Worm (Caenorhabditis elegans) whole organism, young adult: Measurements from ENCODE around the gene mlt-3.
A peak's percentile ranks its signal among the peaks of the same experiment; 100 is the strongest.

ENCODE experiments used
- C06A6.2 ChIP-seq: fragments of 200-800 bp; sonication (Bioruptor generic); conservative IDR thresholded peaks from 2 replicates; pipeline ENCODE4 v1.3.6; 2022; ENCODE audit warnings: missing genetic modification characterization, missing compliant biosample characterization
- F33H1.4 ChIP-seq: fragments of 200-800 bp; sonication (Bioruptor generic); IDR thresholded peaks from 2 replicates; pipeline ENCODE4 v1.3.6; 2022; ENCODE audit warnings: missing genetic modification reagents, missing genetic modification characterization, missing compliant biosample characterization
- F37B4.10 ChIP-seq: fragments of 200-800 bp; sonication (Bioruptor generic); IDR thresholded peaks from 2 replicates; pipeline ENCODE4 v1.3.6; 2022; ENCODE audit warnings: missing genetic modification characterization, missing compliant biosample characterization
- F52B5.7 ChIP-seq: sonication (generic microtip); optimal IDR thresholded peaks from 2 replicates; lab custom pipeline; 2016; ENCODE audit warnings: mild to moderate bottlenecking, missing genetic modification characterization, missing compliant biosample characterization
- F55B11.4 ChIP-seq: sonication (generic microtip); optimal IDR thresholded peaks from 2 replicates; lab custom pipeline; 2016; ENCODE audit warnings: missing compliant biosample characterization, missing genetic modification characterization, borderline replicate concordance; ENCODE audit not compliant: insufficient read depth
- F57A8.1 ChIP-seq: fragments of 200-800 bp; sonication (Bioruptor generic); optimal IDR thresholded peaks from 2 replicates; lab custom pipeline; 2018; ENCODE audit warnings: mild to moderate bottlenecking, missing genetic modification characterization, moderate library complexity, missing compliant biosample characterization
- T07F8.4 ChIP-seq: sonication (generic microtip); optimal IDR thresholded peaks from 2 replicates; lab custom pipeline; 2016; ENCODE audit warnings: mild to moderate bottlenecking, missing genetic modification characterization, moderate library complexity, missing compliant biosample characterization
- Y67H2A.10 ChIP-seq: fragments of 200-800 bp; sonication (Bioruptor generic); conservative IDR thresholded peaks from 2 replicates; pipeline ENCODE4 v1.3.6; 2022; ENCODE audit warnings: missing genetic modification reagents, missing genetic modification characterization, missing compliant biosample characterization
- Y79H2A.3 ChIP-seq: fragments of 200-800 bp; sonication (Bioruptor generic); conservative IDR thresholded peaks from 2 replicates; pipeline ENCODE4 v1.3.6; 2022; ENCODE audit warnings: missing genetic modification reagents, missing genetic modification characterization, missing compliant biosample characterization
- Y95B8A.8 ChIP-seq: fragments of 200-800 bp; sonication (Bioruptor generic); IDR thresholded peaks from 2 replicates; pipeline ENCODE4 v1.3.6; 2022; ENCODE audit warnings: missing genetic modification reagents, missing genetic modification characterization, missing compliant biosample characterization
- aptf-3 ChIP-seq: fragments of 200-800 bp; sonication (Bioruptor generic); IDR thresholded peaks from 2 replicates; pipeline ENCODE4 v1.3.6; 2022; ENCODE audit warnings: missing genetic modification characterization, missing compliant biosample characterization
- athp-1 ChIP-seq: sonication (generic microtip); optimal IDR thresholded peaks from 2 replicates; lab custom pipeline; 2017; ENCODE audit warnings: mild to moderate bottlenecking, missing genetic modification characterization, missing compliant biosample characterization
- attf-3 ChIP-seq: fragments of 200-800 bp; sonication (Bioruptor generic); conservative IDR thresholded peaks from 2 replicates; pipeline ENCODE4 v1.3.6; 2022; ENCODE audit warnings: missing genetic modification reagents, missing genetic modification characterization, missing compliant biosample characterization
- ccch-3 ChIP-seq: fragments of 200-800 bp; sonication (Bioruptor generic); optimal IDR thresholded peaks from 2 replicates; lab custom pipeline; 2018; ENCODE audit warnings: mild to moderate bottlenecking, missing genetic modification characterization, missing compliant biosample characterization
- cebp-1 ChIP-seq, 2 experiments: fragments of 200-800 bp in 1 of 2; sonication (Bioruptor generic) in 1 of 2; sonication (generic microtip) in 1 of 2; IDR thresholded peaks in 1 of 2; optimal IDR thresholded peaks in 1 of 2; 2 replicates each; pipeline versions ENCODE4 v1.3.6 to Lab custom; 2017 to 2022; ENCODE audit warnings: missing compliant biosample characterization in 2 of 2, missing genetic modification characterization in 2 of 2, mild to moderate bottlenecking in 1 of 2, missing genetic modification reagents in 1 of 2, moderate library complexity in 1 of 2
- ceh-100 ChIP-seq: fragments of 200-800 bp; sonication (Bioruptor generic); IDR thresholded peaks from 2 replicates; pipeline ENCODE4 v1.3.6; 2022; ENCODE audit warnings: missing genetic modification reagents, missing genetic modification characterization, missing compliant biosample characterization
- ceh-58 ChIP-seq: fragments of 200-800 bp; sonication (Bioruptor generic); IDR thresholded peaks from 2 replicates; pipeline ENCODE4 v1.3.6; 2022; ENCODE audit warnings: missing genetic modification characterization, missing compliant biosample characterization
- chd-7 ChIP-seq: sonication (generic microtip); optimal IDR thresholded peaks from 2 replicates; lab custom pipeline; 2016; ENCODE audit warnings: mild to moderate bottlenecking, missing genetic modification characterization, moderate library complexity, missing compliant biosample characterization
- dox-1 ChIP-seq: fragments of 200-800 bp; sonication (Bioruptor generic); IDR thresholded peaks from 2 replicates; pipeline ENCODE4 v1.3.6; 2022; ENCODE audit warnings: missing genetic modification reagents, missing genetic modification characterization, missing compliant biosample characterization
- efl-1 ChIP-seq: fragments of 150-350 bp; optimal IDR thresholded peaks from 2 replicates; lab custom pipeline; 2014; ENCODE audit warnings: missing biosample characterization, missing genetic modification reagents, missing genetic modification characterization
- egl-44 ChIP-seq: fragments of 200-800 bp; sonication (Bioruptor generic); IDR thresholded peaks from 2 replicates; pipeline ENCODE4 v1.3.6; 2022; ENCODE audit warnings: missing genetic modification reagents, missing genetic modification characterization, missing compliant biosample characterization
- ekl-4 ChIP-seq: fragments of 200-800 bp; sonication (Bioruptor generic); IDR thresholded peaks from 2 replicates; pipeline ENCODE4 v1.3.6; 2022; ENCODE audit warnings: missing genetic modification reagents, missing genetic modification characterization, missing compliant biosample characterization
- fkh-3 ChIP-seq: sonication (generic microtip); optimal IDR thresholded peaks from 2 replicates; lab custom pipeline; 2016; ENCODE audit warnings: mild to moderate bottlenecking, missing genetic modification characterization, missing compliant biosample characterization
- him-1 ChIP-seq: sonication (generic microtip); optimal IDR thresholded peaks from 2 replicates; lab custom pipeline; 2016; ENCODE audit warnings: missing genotype, missing genetic modification reagents, missing genetic modification characterization, missing compliant biosample characterization
- hlh-26 ChIP-seq: fragments of 200-800 bp; sonication (Bioruptor generic); conservative IDR thresholded peaks from 2 replicates; pipeline ENCODE4 v1.3.6; 2022; ENCODE audit warnings: missing genetic modification reagents, missing genetic modification characterization, missing compliant biosample characterization
- hmg-20 ChIP-seq: fragments of 200-800 bp; sonication (Bioruptor generic); IDR thresholded peaks from 2 replicates; pipeline ENCODE4 v1.3.6; 2022; ENCODE audit warnings: missing genetic modification reagents, missing genetic modification characterization, missing compliant biosample characterization
- hrde-1 ChIP-seq: sonication (generic microtip); optimal IDR thresholded peaks from 2 replicates; lab custom pipeline; 2016; ENCODE audit warnings: missing genetic modification characterization, mild to moderate bottlenecking, missing compliant biosample characterization, moderate library complexity, missing genotype, missing genetic modification reagents, borderline replicate concordance
- hsf-1 ChIP-seq: fragments of 200-800 bp; sonication (Bioruptor generic); IDR thresholded peaks from 2 replicates; pipeline ENCODE4 v1.3.6; 2022; ENCODE audit warnings: missing genetic modification reagents, missing genetic modification characterization, missing compliant biosample characterization
- let-526 ChIP-seq: fragments of 200-800 bp; sonication (Bioruptor generic); IDR thresholded peaks from 2 replicates; pipeline ENCODE4 v1.3.6; 2022; ENCODE audit warnings: missing genetic modification reagents, missing genetic modification characterization, missing compliant biosample characterization
- lin-40 ChIP-seq: sonication (generic microtip); optimal IDR thresholded peaks from 2 replicates; lab custom pipeline; 2016; ENCODE audit warnings: missing genetic modification characterization, mild to moderate bottlenecking, missing compliant biosample characterization, missing genotype, missing genetic modification reagents
- lin-54 ChIP-seq: fragments of 200-800 bp; sonication (Bioruptor generic); optimal IDR thresholded peaks from 2 replicates; lab custom pipeline; 2018; ENCODE audit warnings: mild to moderate bottlenecking, missing genetic modification characterization, missing compliant biosample characterization
- lir-1 ChIP-seq: fragments of 200-800 bp; sonication (Bioruptor generic); conservative IDR thresholded peaks from 2 replicates; pipeline ENCODE4 v1.3.6; 2022; ENCODE audit warnings: missing genetic modification reagents, missing genetic modification characterization, missing compliant biosample characterization
- lsl-1 ChIP-seq: fragments of 200-800 bp; sonication (Bioruptor generic); optimal IDR thresholded peaks from 2 replicates; lab custom pipeline; 2018; ENCODE audit warnings: mild to moderate bottlenecking, missing genetic modification characterization, moderate library complexity, missing compliant biosample characterization
- madf-3 ChIP-seq: fragments of 200-800 bp; sonication (Bioruptor generic); IDR thresholded peaks from 2 replicates; pipeline ENCODE4 v1.3.6; 2022; ENCODE audit warnings: missing genetic modification reagents, missing genetic modification characterization, missing compliant biosample characterization
- nhr-179 ChIP-seq: sonication (generic microtip); optimal IDR thresholded peaks from 2 replicates; lab custom pipeline; 2016; ENCODE audit warnings: mild to moderate bottlenecking, missing genetic modification characterization, missing compliant biosample characterization
- nhr-27 ChIP-seq: fragments of 200-800 bp; sonication (Bioruptor generic); optimal IDR thresholded peaks from 2 replicates; lab custom pipeline; 2018; ENCODE audit warnings: mild to moderate bottlenecking, missing genetic modification characterization, moderate library complexity, missing compliant biosample characterization
- nhr-90 ChIP-seq: sonication (generic microtip); optimal IDR thresholded peaks from 2 replicates; lab custom pipeline; 2016; ENCODE audit warnings: missing genotype, mild to moderate bottlenecking, missing genetic modification characterization, missing compliant biosample characterization
- rpc-1 ChIP-seq, 2 experiments: fragments of 150-350 bp in 1 of 2; sonication (generic microtip) in 1 of 2; optimal IDR thresholded peaks; 2 replicates each; lab custom pipeline; 2014 to 2018; ENCODE audit warnings: missing biosample characterization in 1 of 2, missing genetic modification characterization in 1 of 2, missing genetic modification reagents in 1 of 2, missing genotype in 1 of 2
- sea-2 ChIP-seq: fragments of 200-800 bp; sonication (Bioruptor generic); IDR thresholded peaks from 2 replicates; pipeline ENCODE4 v1.3.6; 2022; ENCODE audit warnings: missing genetic modification characterization, missing compliant biosample characterization
- snpc-3.4 ChIP-seq: sonication (generic microtip); optimal IDR thresholded peaks from 2 replicates; lab custom pipeline; 2017; ENCODE audit warnings: missing genetic modification characterization, mild to moderate bottlenecking, missing compliant biosample characterization, antibody characterized with exemption, moderate library complexity, missing genotype, missing genetic modification reagents
- sptf-2 ChIP-seq: fragments of 200-800 bp; sonication (Bioruptor generic); optimal IDR thresholded peaks from 2 replicates; lab custom pipeline; 2018; ENCODE audit warnings: mild to moderate bottlenecking, missing genetic modification characterization, missing compliant biosample characterization
- ztf-18 ChIP-seq: sonication (generic microtip); optimal IDR thresholded peaks from 2 replicates; lab custom pipeline; 2016; ENCODE audit warnings: missing genotype, mild to moderate bottlenecking, missing genetic modification characterization, missing compliant biosample characterization
- ztf-26 ChIP-seq: sonication (generic microtip); optimal IDR thresholded peaks from 2 replicates; lab custom pipeline; 2017; ENCODE audit warnings: missing genetic modification characterization, missing compliant biosample characterization

Gene mlt-3

DNA sequence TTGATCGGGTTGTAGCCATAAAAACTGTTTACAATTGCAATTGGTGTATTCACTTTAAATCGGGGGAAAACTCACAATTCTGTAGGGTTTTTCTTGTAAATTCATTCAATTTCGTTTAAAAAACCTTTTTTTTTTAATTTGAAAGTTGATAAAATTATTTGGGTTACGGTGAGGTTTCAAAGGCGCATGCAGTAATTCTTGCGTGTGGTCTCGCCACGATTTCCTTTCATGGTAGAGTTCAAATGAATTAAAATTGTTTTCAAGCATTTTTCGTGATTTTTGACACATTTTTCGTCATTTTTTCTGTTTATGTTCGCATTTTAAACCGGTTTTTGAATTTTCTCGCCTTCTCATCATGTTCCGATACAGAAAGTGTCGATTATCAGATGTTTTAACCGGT is 32.2 kb downstream of the mlt-3 start (continued):
- no peak for TF ChIP-seq aptf-3
- TF ChIP-seq ceh-100 (GFP tag; lab: Robert Waterston, UW), result no peak
- no peak for TF ChIP-seq snpc-3.4
- TF ChIP-seq athp-1, result no peak
- TF ChIP-seq egl-44 (GFP tag; lab: Robert Waterston, UW), result no peak
- TF ChIP-seq madf-3, result no peak
- TF ChIP-seq Y67H2A.10 (GFP tag; lab: Robert Waterston, UW), result no peak
- no peak for TF ChIP-seq rpc-1 (optimal IDR thresholded peaks at IDR 0.05; lab: Kevin White, UChicago)
- no peak for TF ChIP-seq rpc-1 (tag; optimal IDR thresholded peaks at IDR 0.05; lab: Kevin White, UChicago)
- peak; percentile 91 for TF ChIP-seq F33H1.4 (GFP tag; lab: Robert Waterston, UW)
- no peak for TF ChIP-seq sea-2
- no peak for TF ChIP-seq T07F8.4
- no peak for TF ChIP-seq ekl-4 (GFP tag; lab: Robert Waterston, UW)
- TF ChIP-seq efl-1 (GFP tag; lab: Kevin White, UChicago), result peak; percentile 35
- TF ChIP-seq ccch-3, result no peak
- TF ChIP-seq hsf-1, result no peak
- no peak for TF ChIP-seq nhr-27 (tag; lab: Kevin White, UChicago)
- no peak for TF ChIP-seq lin-40
- TF ChIP-seq lir-1 (GFP tag; lab: Robert Waterston, UW), result no peak

DNA sequence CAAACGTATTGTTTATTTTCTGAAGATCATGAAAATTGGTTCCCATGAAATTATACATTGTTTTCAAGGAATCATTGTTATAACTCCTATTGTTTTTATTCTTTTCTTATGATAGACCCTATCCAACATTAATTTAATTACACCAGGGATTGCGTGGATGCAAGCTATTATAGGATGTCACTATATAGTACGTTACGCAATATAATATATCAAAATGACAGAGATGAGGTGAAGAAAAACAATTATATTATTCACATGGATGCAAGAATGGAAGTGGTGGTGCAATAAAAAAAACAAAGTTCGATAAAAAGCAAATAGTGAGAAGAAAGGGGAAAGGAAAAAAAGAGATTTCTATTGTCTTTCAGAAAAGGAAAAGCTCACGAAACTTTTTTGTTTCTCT is 33.6 kb downstream of the mlt-3 start:
- TF ChIP-seq ceh-58 (no peak), dox-1 (GFP tag; lab: Robert Waterston, UW) (no peak), fkh-3 (tag; lab: Kevin White, UChicago) (no peak), attf-3 (GFP tag; lab: Robert Waterston, UW) (no peak), cebp-1 (GFP tag; IDR thresholded peaks at IDR 0.05; lab: Robert Waterston, UW) (no peak), cebp-1 (tag; optimal IDR thresholded peaks at IDR 0.05; lab: Kevin White, UChicago) (no peak), ceh-100 (GFP tag; lab: Robert Waterston, UW) (no peak), ztf-18 (tag; lab: Kevin White, UChicago) (no peak), ztf-26 (no peak), chd-7 (tag; lab: Kevin White, UChicago) (no peak), let-526 (GFP tag; lab: Robert Waterston, UW) (no peak), F52B5.7 (tag; lab: Kevin White, UChicago) (no peak), him-1 (tag; lab: Kevin White, UChicago) (no peak), nhr-179 (tag; lab: Kevin White, UChicago) (no peak), lsl-1 (GFP tag; lab: Kevin White, UChicago) (no peak)
- TF ChIP-seq, all 124 proteins: peak for 0

DNA sequence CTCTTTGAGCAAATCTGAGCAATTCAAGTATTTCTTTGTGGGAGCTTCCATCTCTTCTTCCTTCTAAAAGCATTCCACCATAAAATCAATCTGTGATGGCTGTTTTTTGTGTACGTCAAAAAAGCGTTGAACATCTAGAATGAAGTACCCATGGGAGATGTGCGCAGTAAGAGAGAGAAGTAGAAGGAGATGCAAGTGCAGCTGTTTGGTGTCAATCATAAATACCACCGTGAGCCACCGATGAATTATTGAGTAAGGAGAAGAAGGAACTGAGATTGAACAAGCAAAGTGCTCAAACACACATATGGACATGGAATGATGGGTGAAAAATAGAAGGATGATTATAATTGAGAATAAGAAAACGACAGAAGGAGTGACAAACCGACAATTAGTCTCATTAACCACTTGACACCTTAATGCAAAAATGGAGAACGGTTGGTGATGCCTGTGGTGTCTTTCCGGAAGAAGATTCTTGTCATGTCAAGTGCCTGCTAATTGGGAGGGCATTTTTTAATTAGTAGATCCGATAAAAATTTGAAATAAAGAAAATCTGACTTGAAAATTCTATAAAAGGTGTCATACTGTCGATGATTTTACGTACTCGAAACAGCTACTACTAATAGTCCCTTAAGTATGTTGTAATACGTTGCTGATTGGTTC is 34.7 kb downstream of the mlt-3 start:
- no peak for TF ChIP-seq F55B11.4 (tag; lab: Kevin White, UChicago)
- no peak for TF ChIP-seq Y95B8A.8 (GFP tag; lab: Robert Waterston, UW)
- TF ChIP-seq ceh-58, result no peak
- TF ChIP-seq hlh-26, result no peak
- TF ChIP-seq snpc-3.4, result no peak
- TF ChIP-seq Y79H2A.3 (GFP tag; lab: Robert Waterston, UW), result no peak
- no peak for TF ChIP-seq nhr-90
- TF ChIP-seq C06A6.2 (GFP tag; lab: Robert Waterston, UW), result no peak
- TF ChIP-seq hmg-20, result no peak
- no peak for TF ChIP-seq sptf-2 (GFP tag; lab: Kevin White, UChicago)
- no peak for TF ChIP-seq F57A8.1 (GFP tag; lab: Kevin White, UChicago)
- TF ChIP-seq egl-44 (GFP tag; lab: Robert Waterston, UW), result no peak
- TF ChIP-seq lin-54 (GFP tag; lab: Kevin White, UChicago), result no peak
- no peak for TF ChIP-seq hrde-1 (tag; lab: Kevin White, UChicago)
- TF ChIP-seq F37B4.10 (GFP tag; lab: Robert Waterston, UW), result no peak
- TF ChIP-seq, all 124 proteins: peak for 0
